Worm (Caenorhabditis elegans) whole organism, L1 larva: ENCODE data around the gene F02D8.1.
A peak's percentile ranks its signal among the peaks of the same experiment; 100 is the strongest.

Experiments
- C04F5.9 ChIP-seq: sonication (generic microtip); optimal IDR thresholded peaks from 2 replicates; lab custom pipeline; 2016; ENCODE audit warnings: missing genetic modification characterization, missing compliant biosample characterization
- C16A3.4 ChIP-seq: fragments of 150-350 bp; optimal IDR thresholded peaks from 2 replicates; lab custom pipeline; 2014; ENCODE audit warnings: missing biosample characterization, missing genetic modification characterization
- F16B12.6 ChIP-seq: fragments of 150-350 bp; optimal IDR thresholded peaks from 2 replicates; lab custom pipeline; 2014; ENCODE audit warnings: missing biosample characterization, missing genetic modification characterization
- ceh-63 ChIP-seq: fragments of 200-800 bp; sonication (Bioruptor generic); optimal IDR thresholded peaks from 2 replicates; lab custom pipeline; 2018; ENCODE audit warnings: mild to moderate bottlenecking, missing genetic modification characterization, missing compliant biosample characterization
- ceh-8 ChIP-seq: fragments of 200-800 bp; sonication (Bioruptor generic); optimal IDR thresholded peaks from 2 replicates; lab custom pipeline; 2018; ENCODE audit warnings: mild to moderate bottlenecking, missing genetic modification characterization, moderate library complexity, missing compliant biosample characterization
- ceh-88 ChIP-seq: fragments of 200-800 bp; sonication (Bioruptor generic); IDR thresholded peaks from 2 replicates; pipeline ENCODE4 v1.3.6; 2022; ENCODE audit warnings: missing genetic modification characterization, missing compliant biosample characterization
- ces-1 ChIP-seq: fragments of 150-350 bp; optimal IDR thresholded peaks from 2 replicates; lab custom pipeline; 2014; ENCODE audit warnings: missing biosample characterization, missing genetic modification reagents, missing genetic modification characterization
- efl-1 ChIP-seq, 4 experiments: fragments of 150-350 bp; optimal IDR thresholded peaks in 3 of 4; peaks in 1 of 4; 1 replicate in 1 of 4; 2 replicates in 3 of 4; lab custom pipeline; 2014; ENCODE audit warnings: missing biosample characterization in 2 of 4, missing genetic modification characterization in 2 of 4, missing genetic modification reagents in 2 of 4
- elt-3 ChIP-seq, 6 experiments: fragments of 150-350 bp in 1 of 6; sonication (generic microtip); optimal IDR thresholded peaks; 2 replicates each; lab custom pipeline; 2017 to 2018; ENCODE audit warnings: missing biosample characterization in 6 of 6, missing genetic modification characterization in 6 of 6, inconsistent platforms in 1 of 6
- fkh-4 ChIP-seq: sonication (generic microtip); optimal IDR thresholded peaks from 2 replicates; lab custom pipeline; 2016; ENCODE audit warnings: missing compliant biosample characterization, missing genetic modification characterization, borderline replicate concordance
- fos-1 ChIP-seq: fragments of 150-350 bp; optimal IDR thresholded peaks from 2 replicates; lab custom pipeline; 2014; ENCODE audit warnings: missing biosample characterization, missing genetic modification characterization
- hlh-17 ChIP-seq: fragments of 200-800 bp; sonication (Bioruptor generic); optimal IDR thresholded peaks from 2 replicates; lab custom pipeline; 2018; ENCODE audit warnings: missing genetic modification characterization, mild to moderate bottlenecking, missing compliant biosample characterization, moderate library complexity, borderline replicate concordance
- isw-1 ChIP-seq: fragments of 200-800 bp; sonication (Bioruptor generic); IDR thresholded peaks from 2 replicates; pipeline ENCODE4 v1.3.6; 2022; ENCODE audit warnings: missing genetic modification characterization, missing compliant biosample characterization
- jun-1 ChIP-seq: fragments of 150-350 bp; optimal IDR thresholded peaks from 2 replicates; lab custom pipeline; 2014; ENCODE audit warnings: missing biosample characterization, missing genetic modification reagents, missing genetic modification characterization
- lin-39 ChIP-seq: fragments of 150-350 bp; optimal IDR thresholded peaks from 2 replicates; lab custom pipeline; 2014; ENCODE audit warnings: missing biosample characterization, missing genetic modification reagents, missing genetic modification characterization
- lir-3 ChIP-seq: sonication (generic microtip); optimal IDR thresholded peaks from 2 replicates; lab custom pipeline; 2016; ENCODE audit warnings: mild to moderate bottlenecking, missing genetic modification characterization, moderate library complexity, missing compliant biosample characterization; ENCODE audit not compliant: poor library complexity
- lsy-2 ChIP-seq, 2 experiments: fragments of 150-350 bp; optimal IDR thresholded peaks; 2 replicates each; lab custom pipeline; 2014; ENCODE audit warnings: missing biosample characterization in 2 of 2, missing genetic modification characterization in 2 of 2
- nhr-19 ChIP-seq: fragments of 200-800 bp; sonication (Bioruptor generic); conservative IDR thresholded peaks from 2 replicates; pipeline ENCODE4 v1.3.6; 2022; ENCODE audit warnings: missing genetic modification characterization, missing compliant biosample characterization
- nhr-71 ChIP-seq: sonication (generic microtip); optimal IDR thresholded peaks from 2 replicates; lab custom pipeline; 2016; ENCODE audit warnings: mild to moderate bottlenecking, missing genetic modification characterization, moderate library complexity, missing compliant biosample characterization
- nhr-77 ChIP-seq: fragments of 150-350 bp; optimal IDR thresholded peaks from 2 replicates; lab custom pipeline; 2014; ENCODE audit warnings: missing biosample characterization, missing genetic modification characterization
- nhr-90 ChIP-seq: sonication (generic microtip); optimal IDR thresholded peaks from 2 replicates; lab custom pipeline; 2016; ENCODE audit warnings: mild to moderate bottlenecking, missing genetic modification characterization, missing compliant biosample characterization; ENCODE audit not compliant: poor library complexity
- pag-3 ChIP-seq: sonication (generic microtip); optimal IDR thresholded peaks from 2 replicates; lab custom pipeline; 2017; ENCODE audit warnings: missing genetic modification characterization, mild to moderate bottlenecking, missing compliant biosample characterization, antibody characterized with exemption, borderline replicate concordance; ENCODE audit not compliant: insufficient read depth
- pqm-1 ChIP-seq: sonication (generic microtip); optimal IDR thresholded peaks from 3 replicates; lab custom pipeline; 2017; ENCODE audit warnings: missing biosample characterization, missing genetic modification characterization
- snu-23 ChIP-seq: sonication (generic microtip); optimal IDR thresholded peaks from 2 replicates; lab custom pipeline; 2016; ENCODE audit warnings: missing genetic modification characterization, missing compliant biosample characterization
- sox-4 ChIP-seq: sonication (generic microtip); optimal IDR thresholded peaks from 2 replicates; lab custom pipeline; 2016; ENCODE audit warnings: missing genetic modification characterization, missing compliant biosample characterization
- swsn-7 ChIP-seq: sonication (generic microtip); optimal IDR thresholded peaks from 2 replicates; lab custom pipeline; 2016; ENCODE audit warnings: missing genetic modification characterization, missing compliant biosample characterization
- tbx-2 ChIP-seq: sonication (generic microtip); optimal IDR thresholded peaks from 2 replicates; lab custom pipeline; 2016; ENCODE audit warnings: missing genetic modification characterization, missing compliant biosample characterization
- unc-62 ChIP-seq: fragments of 150-350 bp; optimal IDR thresholded peaks from 2 replicates; lab custom pipeline; 2014; ENCODE audit warnings: missing biosample characterization, missing genetic modification reagents, missing genetic modification characterization
- unc-86 ChIP-seq: sonication (generic microtip); optimal IDR thresholded peaks from 2 replicates; lab custom pipeline; 2016; ENCODE audit warnings: missing genetic modification characterization, missing compliant biosample characterization
- unc-98 ChIP-seq: fragments of 200-800 bp; sonication (Bioruptor generic); IDR thresholded peaks from 2 replicates; pipeline ENCODE4 v1.3.6; 2022; ENCODE audit warnings: missing genetic modification characterization, missing compliant biosample characterization
- vab-15 ChIP-seq: sonication (generic microtip); optimal IDR thresholded peaks from 2 replicates; lab custom pipeline; 2017; ENCODE audit warnings: missing genotype, mild to moderate bottlenecking, missing genetic modification characterization, missing compliant biosample characterization
- xbp-1 ChIP-seq: sonication (generic microtip); optimal IDR thresholded peaks from 2 replicates; lab custom pipeline; 2016; ENCODE audit warnings: missing genetic modification characterization, missing compliant biosample characterization
- zag-1 ChIP-seq: fragments of 150-350 bp; optimal IDR thresholded peaks from 2 replicates; lab custom pipeline; 2014; ENCODE audit warnings: missing biosample characterization, missing genetic modification characterization
- ztf-11 ChIP-seq, 2 experiments: sonication (generic microtip); optimal IDR thresholded peaks; 2 replicates each; lab custom pipeline; 2016 to 2017; ENCODE audit warnings: missing genetic modification characterization in 2 of 2, missing biosample characterization in 1 of 2, missing compliant biosample characterization in 1 of 2

Gene F02D8.1

ce11 chrV:14978205-14978751 lies at the start of gene F02D8.1, which contains the start of gene grd-12:
TSS of gene F02D8.1 (minus strand) at chrV:14978701.
TSS of gene grd-12 (plus strand) at chrV:14978505.
- TF ChIP-seq ces-1 (GFP tag; lab: Kevin White, UChicago), result no peak
- no peak for TF ChIP-seq jun-1
- no peak for TF ChIP-seq ztf-11 (tag; optimal IDR thresholded peaks at IDR 0.05; lab: Kevin White, UChicago)
- no peak for TF ChIP-seq snu-23
- no peak for TF ChIP-seq ceh-88 (GFP tag; lab: Robert Waterston, UW)
- TF ChIP-seq fos-1 (tag; lab: Kevin White, UChicago), result no peak
- no peak for TF ChIP-seq xbp-1 (tag; lab: Kevin White, UChicago)
- TF ChIP-seq nhr-77, result no peak
- TF ChIP-seq nhr-19 (GFP tag; lab: Robert Waterston, UW), result no peak
- no peak for TF ChIP-seq lin-39 (tag; lab: Kevin White, UChicago)
- TF ChIP-seq unc-86 (tag; lab: Kevin White, UChicago), result no peak
- TF ChIP-seq unc-62 (GFP tag; lab: Kevin White, UChicago), result no peak
- TF ChIP-seq C04F5.9, result no peak
- TF ChIP-seq swsn-7 (tag; lab: Kevin White, UChicago), result no peak
- no peak for TF ChIP-seq lir-3
- TF ChIP-seq nhr-71 (tag; lab: Kevin White, UChicago), result no peak
- TF ChIP-seq fkh-4 (tag; lab: Kevin White, UChicago), result no peak
- TF ChIP-seq sox-4 (tag; lab: Kevin White, UChicago), result no peak
- no peak for TF ChIP-seq hlh-17 (GFP tag; lab: Kevin White, UChicago)

- TF ChIP-seq F16B12.6 (tag; lab: Kevin White, UChicago) (no peak), ceh-8 (GFP tag; lab: Kevin White, UChicago) (peak; percentile 58)
Observed at ce11 chrV:15023544-15023943, 45.0 kb upstream of the F02D8.1 start, which contains the start of gene F14H8.4. TSS of gene F14H8.4 (plus strand) at chrV:15023844.

ce11 chrV:15020732-15021131 lies 42.2 kb upstream of the F02D8.1 start, which contains the start of gene F14H8.5:
TSS of gene F14H8.5 (plus strand) at chrV:15021032.
- TF ChIP-seq pqm-1 (tag; lab: Kevin White, UChicago), result no peak
- no peak for TF ChIP-seq C16A3.4 (tag; lab: Kevin White, UChicago)
- no peak for TF ChIP-seq ztf-11 (tag; optimal IDR thresholded peaks at IDR 0.05; lab: Kevin White, UChicago)
- TF ChIP-seq xbp-1 (tag; lab: Kevin White, UChicago), result no peak
- no peak for TF ChIP-seq ceh-63 (GFP tag; lab: Kevin White, UChicago)
- no peak for TF ChIP-seq vab-15
- TF ChIP-seq tbx-2 (tag; lab: Kevin White, UChicago), result no peak
- no peak for TF ChIP-seq lir-3
- TF ChIP-seq C04F5.9, result no peak
- TF ChIP-seq zag-1, result no peak
- no peak for TF ChIP-seq pag-3
- TF ChIP-seq fos-1 (tag; lab: Kevin White, UChicago), result no peak
- TF ChIP-seq nhr-90 (tag; lab: Kevin White, UChicago), result no peak
- no peak for TF ChIP-seq isw-1
- no peak for TF ChIP-seq swsn-7 (tag; lab: Kevin White, UChicago)
- TF ChIP-seq efl-1 (optimal IDR thresholded peaks at IDR 0.05; lab: Kevin White, UChicago), result no peak
- TF ChIP-seq efl-1 (GFP tag; optimal IDR thresholded peaks at IDR 0.05 in 1 of 2; lab: Kevin White, UChicago), result no peak
- TF ChIP-seq nhr-19 (GFP tag; lab: Robert Waterston, UW), result no peak
- no peak for TF ChIP-seq elt-3 (tag; optimal IDR thresholded peaks at IDR 0.05; lab: Kevin White, UChicago)
- no peak for TF ChIP-seq unc-98 (GFP tag; lab: Robert Waterston, UW)

ce11 chrV:15020229-15020628 lies 41.7 kb upstream of the F02D8.1 start, which contains the start of gene F14H8.2:
TSS of gene F14H8.2 (minus strand) at chrV:15020329.
- TF ChIP-seq lsy-2 (tag; optimal IDR thresholded peaks at IDR 0.05; lab: Kevin White, UChicago) (no peak), efl-1 (optimal IDR thresholded peaks at IDR 0.05; lab: Kevin White, UChicago) (no peak), efl-1 (GFP tag; optimal IDR thresholded peaks at IDR 0.05 in 1 of 2; lab: Kevin White, UChicago) (peak in 1 of 2 experiments; percentile 59), ceh-8 (GFP tag; lab: Kevin White, UChicago) (peak; percentile 1), F16B12.6 (tag; lab: Kevin White, UChicago) (no peak)
